Worm (Caenorhabditis elegans) whole organism, L4 larva: ENCODE measurements around the gene snf-9.

Experiments used
- D1046.2 ChIP-seq: fragments of 200-800 bp; sonication (Bioruptor generic); IDR thresholded peaks from 2 replicates; pipeline ENCODE4 v1.3.6; 2022; ENCODE audit warnings: missing genetic modification characterization, missing compliant biosample characterization
- F10B5.3 ChIP-seq: sonication (generic microtip); optimal IDR thresholded peaks from 2 replicates; lab custom pipeline; 2016; ENCODE audit warnings: mild to moderate bottlenecking, missing genetic modification characterization, missing compliant biosample characterization
- F37D6.2 ChIP-seq: sonication (generic microtip); optimal IDR thresholded peaks from 2 replicates; lab custom pipeline; 2016; ENCODE audit warnings: mild to moderate bottlenecking, missing genetic modification characterization, missing compliant biosample characterization
- F44E2.7 ChIP-seq: fragments of 200-800 bp; sonication (Bioruptor generic); IDR thresholded peaks from 2 replicates; pipeline ENCODE4 v2.1.2; 2022; ENCODE audit warnings: missing genetic modification characterization, missing compliant biosample characterization
- T20F7.1 ChIP-seq: fragments of 200-800 bp; sonication (Bioruptor generic); optimal IDR thresholded peaks from 2 replicates; lab custom pipeline; 2018; ENCODE audit warnings: mild to moderate bottlenecking, missing genetic modification characterization, missing compliant biosample characterization
- ZK546.5 ChIP-seq, 2 experiments: sonication (generic microtip); optimal IDR thresholded peaks; 2 replicates each; lab custom pipeline; 2017; ENCODE audit warnings: missing biosample characterization in 2 of 2, missing genetic modification characterization in 2 of 2
- aha-1 ChIP-seq: fragments of 150-350 bp; peaks from one replicate; lab custom pipeline; 2014; ENCODE audit warnings: missing biosample characterization, missing genetic modification characterization
- arid-1 ChIP-seq: fragments of 200-800 bp; sonication (Bioruptor generic); conservative IDR thresholded peaks from 2 replicates; pipeline ENCODE4 v1.3.6; 2022; ENCODE audit warnings: missing genetic modification reagents, missing genetic modification characterization, missing compliant biosample characterization
- ceh-28 ChIP-seq: fragments of 150-350 bp; optimal IDR thresholded peaks from 2 replicates; lab custom pipeline; 2014; ENCODE audit warnings: missing biosample characterization, missing genetic modification reagents, missing genetic modification characterization
- ceh-82 ChIP-seq: sonication (generic microtip); optimal IDR thresholded peaks from 2 replicates; lab custom pipeline; 2017; ENCODE audit warnings: missing biosample characterization, missing genetic modification characterization
- dmd-6 ChIP-seq: fragments of 200-800 bp; sonication (Bioruptor generic); IDR thresholded peaks from 2 replicates; pipeline ENCODE4 v1.3.6; 2022; ENCODE audit warnings: missing genetic modification reagents, missing genetic modification characterization, missing compliant biosample characterization
- dmd-9 ChIP-seq: fragments of 200-800 bp; sonication (Bioruptor generic); IDR thresholded peaks from 2 replicates; pipeline ENCODE4 v1.3.6; 2022; ENCODE audit warnings: missing genetic modification reagents, missing genetic modification characterization, missing compliant biosample characterization
- egl-27 ChIP-seq: sonication (generic microtip); optimal IDR thresholded peaks from 3 replicates; lab custom pipeline; 2017; ENCODE audit warnings: missing biosample characterization, missing genetic modification reagents, missing genetic modification characterization
- fkh-10 ChIP-seq: fragments of 150-350 bp; optimal IDR thresholded peaks from 2 replicates; lab custom pipeline; 2014; ENCODE audit warnings: missing biosample characterization, missing genetic modification reagents, missing genetic modification characterization
- fos-1 ChIP-seq: fragments of 150-350 bp; optimal IDR thresholded peaks from 2 replicates; lab custom pipeline; 2014; ENCODE audit warnings: missing biosample characterization, missing genetic modification characterization
- lim-7 ChIP-seq: fragments of 200-800 bp; sonication (Bioruptor generic); IDR thresholded peaks from 2 replicates; pipeline ENCODE4 v1.3.6; 2022; ENCODE audit warnings: missing genetic modification characterization, missing compliant biosample characterization
- lin-1 ChIP-seq: fragments of 200-800 bp; sonication (Bioruptor generic); IDR thresholded peaks from 2 replicates; pipeline ENCODE4 v1.3.6; 2022; ENCODE audit warnings: missing genetic modification reagents, missing genetic modification characterization, missing compliant biosample characterization
- lsy-2 ChIP-seq, 2 experiments: fragments of 150-350 bp in 1 of 2; sonication (generic microtip) in 1 of 2; optimal IDR thresholded peaks; 2 replicates each; lab custom pipeline; 2014 to 2017; ENCODE audit warnings: missing biosample characterization in 2 of 2, missing genetic modification characterization in 2 of 2
- madf-5 ChIP-seq, 2 experiments: fragments of 200-800 bp; sonication (Bioruptor generic); IDR thresholded peaks; 2 replicates each; pipeline ENCODE4 v1.3.6; 2022; ENCODE audit warnings: missing compliant biosample characterization in 2 of 2, missing genetic modification characterization in 2 of 2
- mdt-29 ChIP-seq: fragments of 200-800 bp; sonication (Bioruptor generic); IDR thresholded peaks from 2 replicates; pipeline ENCODE4 v1.3.6; 2022; ENCODE audit warnings: missing genetic modification reagents, missing genetic modification characterization, missing compliant biosample characterization
- mxl-3 ChIP-seq: fragments of 200-800 bp; sonication (Bioruptor generic); optimal IDR thresholded peaks from 2 replicates; lab custom pipeline; 2018; ENCODE audit warnings: mild to moderate bottlenecking, missing genetic modification characterization, missing compliant biosample characterization
- nhr-10 ChIP-seq: fragments of 150-350 bp; optimal IDR thresholded peaks from 2 replicates; lab custom pipeline; 2014; ENCODE audit warnings: missing biosample characterization, missing genetic modification characterization
- nhr-41 ChIP-seq: fragments of 200-800 bp; sonication (Bioruptor generic); IDR thresholded peaks from 2 replicates; pipeline ENCODE4 v1.3.6; 2022; ENCODE audit warnings: missing genetic modification reagents, missing genetic modification characterization, missing compliant biosample characterization
- nhr-48 ChIP-seq: sonication (generic microtip); optimal IDR thresholded peaks from 2 replicates; lab custom pipeline; 2016; ENCODE audit warnings: mild to moderate bottlenecking, missing genetic modification characterization, missing compliant biosample characterization
- pha-4 ChIP-seq, 2 experiments: fragments of 150-350 bp in 1 of 2; fragments of 200-800 bp in 1 of 2; sonication (Bioruptor generic) in 1 of 2; IDR thresholded peaks in 1 of 2; optimal IDR thresholded peaks in 1 of 2; 2 replicates each; pipeline versions ENCODE4 v1.3.6 to Lab custom; 2014 to 2022; ENCODE audit warnings: missing genetic modification characterization in 2 of 2, missing genetic modification reagents in 2 of 2, missing biosample characterization in 1 of 2, missing compliant biosample characterization in 1 of 2
- snpc-4 ChIP-seq: fragments of 150-350 bp; optimal IDR thresholded peaks from 2 replicates; lab custom pipeline; 2014; ENCODE audit warnings: missing biosample characterization, missing genetic modification characterization
- spr-1 ChIP-seq: sonication (generic microtip); optimal IDR thresholded peaks from 2 replicates; lab custom pipeline; 2016; ENCODE audit warnings: mild to moderate bottlenecking, missing genetic modification characterization, missing compliant biosample characterization
- tag-97 ChIP-seq: fragments of 200-800 bp; sonication (Bioruptor generic); IDR thresholded peaks from 2 replicates; pipeline ENCODE4 v1.3.6; 2022; ENCODE audit warnings: missing genetic modification characterization, missing compliant biosample characterization
- tra-1 ChIP-seq: fragments of 200-800 bp; sonication (Bioruptor generic); IDR thresholded peaks from 2 replicates; pipeline ENCODE4 v1.3.6; 2022; ENCODE audit warnings: missing genetic modification reagents, missing genetic modification characterization, missing compliant biosample characterization
- unc-130 ChIP-seq: sonication (generic microtip); optimal IDR thresholded peaks from 2 replicates; lab custom pipeline; 2016; ENCODE audit warnings: missing genetic modification reagents, missing genetic modification characterization, missing compliant biosample characterization
- zag-1 ChIP-seq: fragments of 150-350 bp; optimal IDR thresholded peaks from 2 replicates; lab custom pipeline; 2014; ENCODE audit warnings: missing biosample characterization, missing genetic modification characterization
- zfp-2 ChIP-seq: sonication (generic microtip); optimal IDR thresholded peaks from 2 replicates; lab custom pipeline; 2016; ENCODE audit warnings: mild to moderate bottlenecking, missing genetic modification characterization, missing compliant biosample characterization
- zfp-3 ChIP-seq: fragments of 200-800 bp; sonication (Bioruptor generic); conservative IDR thresholded peaks from 2 replicates; pipeline ENCODE4 v1.3.6; 2022; ENCODE audit warnings: missing genetic modification reagents, missing genetic modification characterization, missing compliant biosample characterization
- zip-11 ChIP-seq: fragments of 200-800 bp; sonication (Bioruptor generic); IDR thresholded peaks from 2 replicates; pipeline ENCODE4 v1.3.6; 2022; ENCODE audit warnings: missing genetic modification characterization, missing compliant biosample characterization

snf-9 gene

ce11 chrIV:17263714-17264113, 48.2 kb upstream of the snf-9 start (continued):
- no peak for TF ChIP-seq D1046.2
- no peak for TF ChIP-seq zip-11
- no peak for TF ChIP-seq nhr-10 (tag; lab: Kevin White, UChicago)
- TF ChIP-seq aha-1 = peak; percentile 90
- no peak for TF ChIP-seq unc-130 (GFP tag; lab: Kevin White, UChicago)
- TF ChIP-seq madf-5 (GFP tag; IDR thresholded peaks at IDR 0.05; lab: Robert Waterston, UW) = no peak
- no peak for TF ChIP-seq dmd-9 (GFP tag; lab: Robert Waterston, UW)
- TF ChIP-seq egl-27 (tag; lab: Kevin White, UChicago) = no peak
- TF ChIP-seq nhr-48 = peak; percentile 75
- TF ChIP-seq mxl-3 (GFP tag; lab: Kevin White, UChicago) = peak; percentile 94
- TF ChIP-seq zag-1 (tag; lab: Kevin White, UChicago) = no peak
- TF ChIP-seq F44E2.7 = no peak
- TF ChIP-seq dmd-6 (GFP tag; lab: Robert Waterston, UW) = peak; percentile 91

ce11 chrIV:17264714-17265113, 47.2 kb upstream of the snf-9 start, which contains the start of gene F26D10.13:
TSS of gene F26D10.13 (minus strand) at chrIV:17264814.
- TF ChIP-seq spr-1 (tag; lab: Kevin White, UChicago) (no peak), nhr-41 (GFP tag; lab: Robert Waterston, UW) (no peak), ceh-82 (no peak), pha-4 (GFP tag; IDR thresholded peaks at IDR 0.05; lab: Robert Waterston, UW) (no peak), pha-4 (tag; optimal IDR thresholded peaks at IDR 0.05; lab: Kevin White, UChicago) (no peak), zfp-2 (tag; lab: Kevin White, UChicago) (no peak), tag-97 (no peak), nhr-10 (tag; lab: Kevin White, UChicago) (no peak), mdt-29 (GFP tag; lab: Robert Waterston, UW) (no peak), snpc-4 (no peak), zfp-3 (no peak), arid-1 (GFP tag; lab: Robert Waterston, UW) (no peak), lin-1 (GFP tag; lab: Robert Waterston, UW) (no peak), ZK546.5 (tag; optimal IDR thresholded peaks at IDR 0.05; lab: Kevin White, UChicago) (no peak), F10B5.3 (tag; lab: Kevin White, UChicago) (no peak)

- TF ChIP-seq lim-7 (GFP tag; lab: Robert Waterston, UW) (no peak), ceh-28 (tag; lab: Kevin White, UChicago) (no peak), F37D6.2 (tag; lab: Kevin White, UChicago) (no peak), nhr-48 (no peak), lsy-2 (tag; optimal IDR thresholded peaks at IDR 0.05; lab: Kevin White, UChicago) (no peak), unc-130 (GFP tag; lab: Kevin White, UChicago) (no peak), D1046.2 (no peak), tra-1 (GFP tag; lab: Robert Waterston, UW) (no peak), arid-1 (GFP tag; lab: Robert Waterston, UW) (no peak), fos-1 (tag; lab: Kevin White, UChicago) (no peak), lin-1 (GFP tag; lab: Robert Waterston, UW) (no peak), zip-11 (no peak)
Observed at ce11 chrIV:17265279-17265678, 46.7 kb upstream of the snf-9 start, which contains the start of gene str-187. TSS of gene str-187 (plus strand) at chrIV:17265579.

DNA sequence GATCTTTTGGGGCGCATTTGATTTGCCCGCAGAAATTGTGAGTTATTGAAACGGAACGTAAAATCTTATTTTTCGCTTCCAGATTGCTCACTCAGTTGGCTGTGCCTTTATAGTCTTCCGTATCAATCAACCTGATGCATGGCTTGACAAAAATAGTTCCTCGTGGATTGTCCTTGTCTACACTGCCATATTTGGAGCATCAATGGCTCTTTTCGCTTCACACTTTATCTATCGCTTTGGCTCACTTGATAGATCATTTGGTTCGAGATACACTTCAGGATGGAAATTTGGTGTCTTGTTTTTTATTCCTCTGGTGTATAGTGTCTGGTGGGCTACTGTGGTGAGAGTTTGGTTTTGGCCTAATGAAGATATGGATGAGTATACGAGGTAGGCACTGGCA, 46.2 kb upstream of the snf-9 start:
- no peak for TF ChIP-seq fkh-10
- peak; percentile 96 for TF ChIP-seq aha-1
- TF ChIP-seq T20F7.1 (GFP tag; lab: Kevin White, UChicago) = no peak
- no peak for TF ChIP-seq dmd-9 (GFP tag; lab: Robert Waterston, UW)
